Worm (Caenorhabditis elegans): Measurements from ENCODE around the gene gnrr-4.

ce11 chrX:5790915-5791314 is 47.8 kb upstream of the gnrr-4 start, which contains the start of gene twnk-1:
- TF ChIP-seq nhr-28 (tag; optimal IDR thresholded peaks at IDR 0.05) (no peak), unc-62 (GFP tag; optimal IDR thresholded peaks at IDR 0.05) (no peak), mls-2 (tag; optimal IDR thresholded peaks at IDR 0.05) (no peak), elt-3 (tag; optimal IDR thresholded peaks at IDR 0.05) (no peak), ztf-11 (tag; optimal IDR thresholded peaks at IDR 0.05) (no peak), nhr-12 (tag; optimal IDR thresholded peaks at IDR 0.05) (no peak)

All from whole organism, mixed stage, embryonic.